Fruit fly (Drosophila melanogaster) whole organism, embryonic: ENCODE measurements around the gene Ythdc1.

ENCODE experiments used
- CG11696 ChIP-seq: fragments of 200-800 bp; sonication (Bioruptor generic); IDR thresholded peaks from 2 replicates; pipeline ENCODE4 v1.3.6; 2022; ENCODE audit warnings: missing biosample characterization, missing genetic modification characterization
- CG13287 ChIP-seq: fragments of 200-800 bp; sonication (Bioruptor generic); IDR thresholded peaks from 2 replicates; pipeline ENCODE4 v1.3.6; 2022; ENCODE audit warnings: missing biosample characterization, missing genetic modification characterization; ENCODE audit not compliant: partially characterized antibody
- CG9797 ChIP-seq: fragments of 200-800 bp; sonication (Bioruptor generic); optimal IDR thresholded peaks from 3 replicates; lab custom pipeline; 2018; ENCODE audit warnings: missing biosample characterization, mild to moderate bottlenecking, missing genetic modification characterization
- Dad ChIP-seq: fragments of 200-800 bp; sonication (Bioruptor generic); optimal IDR thresholded peaks from 3 replicates; lab custom pipeline; 2016; ENCODE audit warnings: missing biosample characterization, missing genetic modification characterization
- Hmr ChIP-seq: fragments of 200-800 bp; sonication (Bioruptor generic); optimal IDR thresholded peaks from 3 replicates; lab custom pipeline; 2017; ENCODE audit warnings: mild to moderate bottlenecking, missing biosample characterization, missing genetic modification reagents, missing genetic modification characterization
- Hr3 ChIP-seq: fragments of 200-800 bp; sonication (Bioruptor generic); optimal IDR thresholded peaks from 3 replicates; lab custom pipeline; 2016; ENCODE audit warnings: missing biosample characterization, missing genetic modification characterization
- ase ChIP-seq: fragments of 200-800 bp; sonication (Bioruptor generic); IDR thresholded peaks from 3 replicates; pipeline ENCODE4 v1.3.6; 2022; ENCODE audit warnings: missing biosample characterization, missing genetic modification characterization
- pros ChIP-seq: fragments of 200-800 bp; sonication (Bioruptor generic); optimal IDR thresholded peaks from 3 replicates; lab custom pipeline; 2019; ENCODE audit warnings: missing biosample characterization, mild to moderate bottlenecking, missing genetic modification characterization, moderate library complexity

DNA sequence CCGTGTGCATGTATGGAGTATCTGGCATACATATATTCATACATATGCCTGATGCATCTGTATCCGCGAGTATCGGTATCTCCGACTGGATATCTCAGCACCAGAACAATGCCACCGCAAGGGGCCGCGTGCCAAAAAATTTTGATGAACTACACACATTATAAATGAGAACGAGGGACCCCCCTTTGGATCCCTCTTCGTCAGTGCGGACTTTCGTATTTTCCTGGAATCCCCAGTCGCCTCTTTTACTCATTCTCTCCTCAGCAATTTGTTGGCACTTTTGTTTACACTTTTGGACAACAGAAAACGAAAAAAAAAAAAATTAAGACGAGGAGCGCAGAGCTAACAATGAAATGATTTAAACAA is 11.4 kb upstream of the Ythdc1 start:
- TF ChIP-seq Hmr (GFP tag; lab: Kevin White, UChicago) = no peak
- no peak for TF ChIP-seq Hr3
- no peak for TF ChIP-seq ase (GFP tag; lab: Robert Waterston, UW)
- TF ChIP-seq CG9797 = no peak
- no peak for TF ChIP-seq CG13287 (GFP tag; lab: Robert Waterston, UW)
- no peak for TF ChIP-seq CG11696 (GFP tag; lab: Robert Waterston, UW)
- no peak for TF ChIP-seq pros (GFP tag; lab: Kevin White, UChicago)
- no peak for TF ChIP-seq Dad (GFP tag; lab: Kevin White, UChicago)
